Worm (Caenorhabditis elegans) whole organism, L3 larva: ENCODE measurements around the gene C04G2.5.

Source experiments
- fkh-10 ChIP-seq: sonication (generic microtip); optimal IDR thresholded peaks from 2 replicates; lab custom pipeline; 2017; ENCODE audit warnings: missing biosample characterization, missing genetic modification reagents, missing genetic modification characterization
- nhr-12 ChIP-seq: fragments of 150-350 bp; optimal IDR thresholded peaks from 2 replicates; lab custom pipeline; 2014; ENCODE audit warnings: missing biosample characterization, missing genetic modification characterization
- nhr-76 ChIP-seq: fragments of 150-350 bp; sonication (generic microtip); optimal IDR thresholded peaks from 5 replicates; lab custom pipeline; 2014; ENCODE audit warnings: missing biosample characterization, missing genetic modification characterization
- pqm-1 ChIP-seq: fragments of 150-350 bp; optimal IDR thresholded peaks from 2 replicates; lab custom pipeline; 2017; ENCODE audit warnings: missing biosample characterization, missing genetic modification characterization, inconsistent platforms
- unc-39 ChIP-seq: sonication (generic microtip); optimal IDR thresholded peaks from 4 replicates; lab custom pipeline; 2017; ENCODE audit warnings: missing biosample characterization, missing genetic modification characterization
- ztf-11 ChIP-seq: fragments of 150-350 bp; optimal IDR thresholded peaks from 2 replicates; lab custom pipeline; 2014; ENCODE audit warnings: missing biosample characterization, missing genetic modification characterization

DNA sequence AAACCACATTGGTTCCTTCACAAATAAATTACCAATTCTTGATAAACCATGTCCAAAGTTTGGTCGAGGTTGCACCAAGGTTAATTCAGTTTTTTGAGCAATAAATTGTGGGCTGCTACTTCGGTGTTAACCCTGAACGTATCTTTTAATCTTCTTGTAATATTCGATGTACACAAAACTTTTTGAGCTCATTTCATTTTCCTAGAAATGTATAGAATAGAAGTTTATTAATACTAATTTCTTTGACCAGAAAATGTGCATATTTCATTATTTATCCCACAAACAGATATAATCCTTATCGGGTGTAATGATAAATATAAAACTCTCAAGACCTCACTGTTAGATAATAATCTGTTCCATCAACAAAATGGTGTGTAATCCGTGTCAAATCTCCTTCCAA is 31.1 kb downstream of the C04G2.5 start:
- TF ChIP-seq ztf-11 (tag; lab: Kevin White, UChicago), result no peak
- no peak for TF ChIP-seq unc-39 (tag; lab: Kevin White, UChicago)
- TF ChIP-seq pqm-1 (tag; lab: Kevin White, UChicago), result no peak
- TF ChIP-seq nhr-76 (tag; lab: Kevin White, UChicago), result no peak
- TF ChIP-seq fkh-10 (GFP tag; lab: Kevin White, UChicago), result no peak
- TF ChIP-seq nhr-12 (tag; lab: Kevin White, UChicago), result no peak
